Fruit fly (Drosophila melanogaster) whole organism, embryonic: ENCODE results near the gene Ste12DOR.

Experiments
- Bdp1 ChIP-seq: fragments of 200-800 bp; sonication (Bioruptor generic); optimal IDR thresholded peaks from 3 replicates; lab custom pipeline; 2016; ENCODE audit warnings: missing biosample characterization, missing genetic modification characterization
- CG11085 ChIP-seq: fragments of 200-800 bp; sonication (Bioruptor generic); IDR thresholded peaks from 2 replicates; pipeline ENCODE4 v1.3.6; 2022; ENCODE audit warnings: missing biosample characterization, missing genetic modification characterization
- CG14860 ChIP-seq: fragments of 200-800 bp; sonication (Bioruptor generic); IDR thresholded peaks from 3 replicates; pipeline ENCODE4 v1.3.6; 2022; ENCODE audit warnings: missing biosample characterization, missing genetic modification characterization; ENCODE audit not compliant: partially characterized antibody
- CG16813 ChIP-seq: fragments of 200-800 bp; sonication (Bioruptor generic); IDR thresholded peaks from 3 replicates; pipeline ENCODE4 v1.3.6; 2022; ENCODE audit warnings: missing biosample characterization, missing genetic modification characterization; ENCODE audit not compliant: partially characterized antibody
- CG2199 ChIP-seq: fragments of 200-800 bp; sonication (Bioruptor generic); IDR thresholded peaks from 3 replicates; pipeline ENCODE4 v1.3.6; 2022; ENCODE audit warnings: missing biosample characterization, missing genetic modification characterization
- CG3065 ChIP-seq: fragments of 200-800 bp; sonication (Bioruptor generic); optimal IDR thresholded peaks from 2 replicates; lab custom pipeline; 2016; ENCODE audit warnings: missing biosample characterization, missing genetic modification characterization
- CG31441 ChIP-seq: fragments of 200-800 bp; sonication (Bioruptor generic); IDR thresholded peaks from 2 replicates; pipeline ENCODE4 v1.3.6; 2022; ENCODE audit warnings: missing biosample characterization, missing genetic modification characterization
- CG34224 ChIP-seq: fragments of 200-800 bp; sonication (Bioruptor generic); IDR thresholded peaks from 3 replicates; pipeline ENCODE4 v1.3.6; 2022; ENCODE audit warnings: missing biosample characterization, missing genetic modification characterization; ENCODE audit not compliant: partially characterized antibody
- CG42726 ChIP-seq: fragments of 200-800 bp; sonication (Bioruptor generic); IDR thresholded peaks from 2 replicates; pipeline ENCODE4 v1.3.6; 2022; ENCODE audit warnings: missing biosample characterization, missing genetic modification characterization; ENCODE audit not compliant: partially characterized antibody
- CG4617 ChIP-seq: fragments of 200-800 bp; sonication (Bioruptor generic); optimal IDR thresholded peaks from 3 replicates; lab custom pipeline; 2016; ENCODE audit warnings: missing biosample characterization, missing genetic modification characterization, borderline replicate concordance
- CG6791 ChIP-seq: fragments of 200-800 bp; sonication (Bioruptor generic); IDR thresholded peaks from 3 replicates; pipeline ENCODE4 v1.3.6; 2022; ENCODE audit warnings: missing biosample characterization, missing genetic modification characterization; ENCODE audit not compliant: partially characterized antibody
- CG7928 ChIP-seq: fragments of 200-800 bp; sonication (Bioruptor generic); optimal IDR thresholded peaks from 2 replicates; lab custom pipeline; 2017; ENCODE audit warnings: missing biosample characterization, mild to moderate bottlenecking, missing genetic modification characterization
- Fer3 ChIP-seq: fragments of 200-800 bp; sonication (Bioruptor generic); optimal IDR thresholded peaks from 2 replicates; lab custom pipeline; 2018; ENCODE audit warnings: missing biosample characterization, mild to moderate bottlenecking, missing genetic modification characterization, moderate library complexity
- HLH4C ChIP-seq: fragments of 200-800 bp; sonication (Bioruptor generic); IDR thresholded peaks from 3 replicates; pipeline ENCODE4 v1.3.6; 2022; ENCODE audit warnings: missing biosample characterization, missing genetic modification characterization; ENCODE audit not compliant: partially characterized antibody
- Med ChIP-seq: fragments of 200-800 bp; sonication (Bioruptor generic); peaks from one replicate; lab custom pipeline; 2016; ENCODE audit warnings: missing biosample characterization, missing genetic modification characterization, mild to moderate bottlenecking, inconsistent platforms, moderate library complexity
- Meics ChIP-seq: fragments of 200-800 bp; sonication (Bioruptor generic); optimal IDR thresholded peaks from 2 replicates; lab custom pipeline; 2017; ENCODE audit warnings: missing biosample characterization, mild to moderate bottlenecking, missing genetic modification characterization
- Opbp ChIP-seq: fragments of 200-800 bp; sonication (Bioruptor generic); IDR thresholded peaks from 3 replicates; pipeline ENCODE4 v1.3.6; 2022; ENCODE audit warnings: missing biosample characterization, missing genetic modification characterization; ENCODE audit not compliant: partially characterized antibody
- Usf ChIP-seq: fragments of 200-800 bp; sonication (Bioruptor generic); optimal IDR thresholded peaks from 2 replicates; lab custom pipeline; 2017; ENCODE audit warnings: missing genotype, missing biosample characterization, missing genetic modification characterization
- amos ChIP-seq: fragments of 200-800 bp; sonication (Bioruptor generic); IDR thresholded peaks from 2 replicates; pipeline ENCODE4 v1.3.6; 2022; ENCODE audit warnings: missing biosample characterization, missing genetic modification characterization; ENCODE audit not compliant: partially characterized antibody
- ash1 ChIP-seq: fragments of 200-800 bp; sonication (Bioruptor generic); optimal IDR thresholded peaks from 2 replicates; lab custom pipeline; 2018; ENCODE audit warnings: missing biosample characterization, mild to moderate bottlenecking, missing genetic modification characterization
- ato ChIP-seq: fragments of 200-800 bp; sonication (Bioruptor generic); IDR thresholded peaks from 2 replicates; pipeline ENCODE4 v1.3.6; 2022; ENCODE audit warnings: missing biosample characterization, missing genetic modification characterization; ENCODE audit not compliant: partially characterized antibody
- bbx ChIP-seq: fragments of 200-800 bp; sonication (Bioruptor generic); IDR thresholded peaks from 2 replicates; pipeline ENCODE4 v1.3.6; 2022; ENCODE audit warnings: missing biosample characterization, missing genetic modification characterization; ENCODE audit not compliant: partially characterized antibody
- bsh ChIP-seq, 2 experiments: fragments of 200-800 bp; sonication (Bioruptor generic); optimal IDR thresholded peaks; 2 replicates each; lab custom pipeline; 2017 to 2018; ENCODE audit warnings: mild to moderate bottlenecking in 2 of 2, missing biosample characterization in 2 of 2, missing genetic modification characterization in 2 of 2, moderate library complexity in 1 of 2
- gem ChIP-seq: fragments of 200-800 bp; sonication (Bioruptor generic); optimal IDR thresholded peaks from 2 replicates; lab custom pipeline; 2019; ENCODE audit warnings: missing biosample characterization, mild to moderate bottlenecking, missing genetic modification characterization, moderate library complexity
- grau ChIP-seq: fragments of 200-800 bp; optimal IDR thresholded peaks from 3 replicates; lab custom pipeline; 2019; ENCODE audit warnings: missing biosample characterization, mild to moderate bottlenecking, missing genetic modification characterization, moderate library complexity
- hb ChIP-seq: fragments of 200-800 bp; sonication (Bioruptor generic); IDR thresholded peaks from 3 replicates; pipeline ENCODE4 v1.3.6; 2022; ENCODE audit warnings: missing biosample characterization, missing genetic modification characterization; ENCODE audit not compliant: partially characterized antibody
- inv ChIP-seq: fragments of 200-800 bp; sonication (Bioruptor generic); IDR thresholded peaks from 2 replicates; pipeline ENCODE4 v1.3.6; 2022; ENCODE audit warnings: missing biosample characterization, missing genetic modification characterization; ENCODE audit not compliant: partially characterized antibody
- knrl ChIP-seq: fragments of 200-800 bp; sonication (Bioruptor generic); IDR thresholded peaks from 3 replicates; pipeline ENCODE4 v1.3.6; 2022; ENCODE audit warnings: missing biosample characterization, missing genetic modification characterization; ENCODE audit not compliant: partially characterized antibody
- mld ChIP-seq: fragments of 200-800 bp; sonication (Bioruptor generic); IDR thresholded peaks from 3 replicates; pipeline ENCODE4 v1.3.6; 2022; ENCODE audit warnings: missing biosample characterization, missing genetic modification characterization; ENCODE audit not compliant: partially characterized antibody
- tll ChIP-seq, 2 experiments: fragments of 200-800 bp in 1 of 2; fragments of >200 bp in 1 of 2; sonication (Bioruptor generic) in 1 of 2; optimal IDR thresholded peaks; 2 replicates each; lab custom pipeline; 2017 to 2019; ENCODE audit warnings: missing biosample characterization in 2 of 2, missing genetic modification characterization in 2 of 2, mild to moderate bottlenecking in 1 of 2, moderate library complexity in 1 of 2
- unc-4 ChIP-seq: fragments of 200-800 bp; sonication (Bioruptor generic); IDR thresholded peaks from 2 replicates; pipeline ENCODE4 v1.3.6; 2022; ENCODE audit warnings: missing biosample characterization, missing genetic modification characterization; ENCODE audit not compliant: partially characterized antibody
- vnd ChIP-seq: fragments of 200-800 bp; sonication (Bioruptor generic); IDR thresholded peaks from 3 replicates; pipeline ENCODE4 v1.3.6; 2022; ENCODE audit warnings: missing biosample characterization, missing genetic modification characterization; ENCODE audit not compliant: partially characterized antibody

Ste12DOR gene

dm6 chrX:14014678-14015444, 14.9 kb downstream of the Ste12DOR start (continued):
- TF ChIP-seq unc-4 (GFP tag; lab: Robert Waterston, UW) (0 out of 2 replicates have a peak, but pooled peaks have one; percentile 23), inv (peak; percentile 47; the same call in 1 of the 2 replicates), CG34224 (GFP tag; lab: Robert Waterston, UW) (0 out of 3 replicates have a peak, but pooled peaks have one; percentile 12), Meics (GFP tag; lab: Kevin White, UChicago) (no peak), CG14860 (GFP tag; lab: Robert Waterston, UW) (peak; percentile 83), HLH4C (GFP tag; lab: Robert Waterston, UW) (peak; percentile 56), bbx (GFP tag; lab: Robert Waterston, UW) (peak; percentile 76; the same call in 1 of the 2 replicates), Usf (no peak), Bdp1 (GFP tag; lab: Kevin White, UChicago) (peak; percentile 98), Opbp (peak; percentile 85; the same call in 2 of the 3 replicates), CG4617 (GFP tag; lab: Kevin White, UChicago) (no peak), hb (GFP tag; lab: Robert Waterston, UW) (0 out of 3 replicates have a peak, but pooled peaks have one; percentile 59), Med (GFP tag; lab: Kevin White, UChicago) (peak; percentile 58), vnd (GFP tag; lab: Robert Waterston, UW) (peak; percentile 62), gem (tag; lab: Kevin White, UChicago) (no peak), CG31441 (GFP tag; lab: Robert Waterston, UW) (0 out of 2 replicates have a peak, but pooled peaks have one; percentile 10), tll (GFP tag; optimal IDR thresholded peaks at IDR 0.05; lab: Kevin White, UChicago) (peak in 1 of 2 experiments; percentile 33), CG7928 (GFP tag; lab: Kevin White, UChicago) (no peak)

- no peak for TF ChIP-seq CG11085 (GFP tag; lab: Robert Waterston, UW)
- peak; percentile 58 for TF ChIP-seq CG6791 (GFP tag; lab: Robert Waterston, UW)
- TF ChIP-seq ato, result no peak
- TF ChIP-seq CG2199 (GFP tag; lab: Robert Waterston, UW), result no peak
- peak; percentile 62; the same call in 1 of the 2 replicates for TF ChIP-seq amos
- TF ChIP-seq CG42726 (GFP tag; lab: Robert Waterston, UW), result 0 out of 2 replicates have a peak, but pooled peaks have one; percentile 46
- peak; percentile 55; the same call in 2 of the 3 replicates for TF ChIP-seq CG16813
- peak; percentile 76 for TF ChIP-seq Bdp1 (GFP tag; lab: Kevin White, UChicago)
- peak; percentile 62; the same call in 2 of the 3 replicates for TF ChIP-seq Opbp
- no peak for TF ChIP-seq Fer3 (tag; lab: Kevin White, UChicago)
- peak; percentile 58; the same call in 2 of the 3 replicates for TF ChIP-seq mld (GFP tag; lab: Robert Waterston, UW)
Observed at dm6 chrX:14015445-14015720, 15.4 kb downstream of the Ste12DOR start.

- TF ChIP-seq bsh (GFP tag; optimal IDR thresholded peaks at IDR 0.05; lab: Kevin White, UChicago), result peak in 1 of 2 experiments; percentile 0
- TF ChIP-seq grau (tag; lab: Kevin White, UChicago), result no peak
- TF ChIP-seq CG3065 (GFP tag; lab: Kevin White, UChicago), result no peak
- no peak for TF ChIP-seq knrl (GFP tag; lab: Robert Waterston, UW)
- TF ChIP-seq ash1 (GFP tag; lab: Kevin White, UChicago), result no peak
Observed at dm6 chrX:14017414-14017813, 17.4 kb downstream of the Ste12DOR start.
